Worm (Caenorhabditis elegans): Measurements from ENCODE around the gene cnx-1.

ce11 chrIII:9780665-9781304, 36.2 kb downstream of the cnx-1 start, which contains the start of gene vha-1:
- TF ChIP-seq pha-4 (tag; optimal IDR thresholded peaks at IDR 0.05) (peak; percentile 89), ceh-39 (tag; optimal IDR thresholded peaks at IDR 0.05) (peak; percentile 86), blmp-1 (tag; optimal IDR thresholded peaks at IDR 0.05) (no peak), lin-32 (GFP tag; optimal IDR thresholded peaks at IDR 0.05) (no peak), bed-3 (GFP tag; optimal IDR thresholded peaks at IDR 0.05) (no peak), snpc-4 (tag; optimal IDR thresholded peaks at IDR 0.05) (no peak), hlh-1 (tag; optimal IDR thresholded peaks at IDR 0.05) (peak; percentile 32)
